Worm (Caenorhabditis elegans): Measurements from ENCODE around the gene acl-8.

DNA sequence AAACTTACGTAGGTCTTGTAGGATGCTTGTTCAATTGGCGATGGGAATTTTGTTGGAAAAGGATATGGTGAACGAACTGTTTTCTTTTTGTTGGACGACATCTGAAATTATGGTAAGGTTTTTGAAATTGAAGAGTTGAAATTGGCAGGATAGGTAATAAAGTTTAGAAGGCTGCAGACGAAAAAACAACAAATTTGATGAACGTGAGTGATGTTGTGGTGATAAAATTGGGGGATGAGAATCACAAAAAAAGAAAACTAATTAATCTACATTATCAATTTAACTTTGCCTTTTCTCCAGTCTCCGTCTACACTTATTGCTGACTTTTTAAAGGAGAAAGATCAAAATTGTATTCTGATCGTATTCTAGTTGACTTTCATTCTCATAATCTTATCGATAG is 43.2 kb downstream of the acl-8 start, which contains the start of gene cpt-6:
- TF ChIP-seq lin-39 (tag; optimal IDR thresholded peaks at IDR 0.05) (no peak), hlh-17 (GFP tag; optimal IDR thresholded peaks at IDR 0.05; ENCODE audit: borderline replicate concordance) (no peak), ceh-88 (GFP tag; IDR thresholded peaks at IDR 0.05) (no peak), lsy-2 (tag; optimal IDR thresholded peaks at IDR 0.05) (no peak), tbx-2 (tag; optimal IDR thresholded peaks at IDR 0.05) (no peak), aha-1 (tag; optimal IDR thresholded peaks at IDR 0.05) (no peak), aly-2 (tag; optimal IDR thresholded peaks at IDR 0.05) (no peak), nhr-76 (tag; optimal IDR thresholded peaks at IDR 0.05) (no peak)
